Fruit fly (Drosophila melanogaster) S2 (cell line): ENCODE data around the gene CG10730.

Experiments
- CG8478 ChIP-seq: fragments of >200 bp; optimal IDR thresholded peaks from 2 replicates; lab custom pipeline; 2018
- CTCF ChIP-seq, 2 experiments: fragments of >200 bp; optimal IDR thresholded peaks; 2 replicates each; lab custom pipeline; 2018

DNA sequence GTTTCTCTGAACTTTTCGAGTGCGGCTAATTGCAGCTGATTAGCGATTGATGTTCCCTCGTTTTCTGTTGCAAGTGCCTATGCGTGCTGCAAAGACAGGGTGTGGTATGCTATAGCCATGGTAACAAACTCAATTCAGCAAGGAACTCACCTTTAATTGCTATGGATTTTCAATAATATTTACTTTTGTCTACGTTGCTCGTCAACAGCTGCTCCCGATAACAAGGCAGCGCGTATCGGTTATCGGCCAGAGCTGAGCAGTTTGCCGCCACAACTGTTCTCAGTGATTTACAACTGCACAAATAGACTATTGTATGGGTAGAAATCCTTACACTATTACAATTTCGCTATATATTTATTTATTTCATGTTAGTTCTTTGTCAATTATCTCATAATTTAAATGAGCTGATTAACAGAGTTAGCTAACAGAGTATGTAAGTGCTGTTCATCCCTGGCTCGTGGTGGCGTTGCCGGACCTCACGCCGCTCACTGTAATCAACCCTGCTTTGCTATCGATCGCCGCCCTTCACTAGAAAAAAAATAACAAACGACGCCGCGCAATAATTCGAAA is 3.3 kb upstream of the CG10730 start, which contains the start of the genes pr and neb:
- no peak for TF ChIP-seq CTCF (optimal IDR thresholded peaks at IDR 0.05; lab: Kevin White, UChicago)
- TF ChIP-seq CG8478, result no peak
